Worm (Caenorhabditis elegans) whole organism, L1 larva: ENCODE data around the gene C16C8.18.
"Not testable (repeated sequence)": the region's sequence is repeated elsewhere in the genome, so short reads cannot be mapped to it uniquely, and the experiment has no call there.

Source experiments
- C16A3.4 ChIP-seq: fragments of 150-350 bp; optimal IDR thresholded peaks from 2 replicates; lab custom pipeline; 2014; ENCODE audit warnings: missing biosample characterization, missing genetic modification characterization
- Y116A8C.19 ChIP-seq: sonication (generic microtip); optimal IDR thresholded peaks from 2 replicates; lab custom pipeline; 2016; ENCODE audit warnings: missing compliant biosample characterization, missing genetic modification characterization, borderline replicate concordance
- aha-1 ChIP-seq: fragments of 150-350 bp; optimal IDR thresholded peaks from 2 replicates; lab custom pipeline; 2014; ENCODE audit warnings: missing biosample characterization, missing genetic modification characterization
- aly-2 ChIP-seq: fragments of 150-350 bp; optimal IDR thresholded peaks from 2 replicates; lab custom pipeline; 2014; ENCODE audit warnings: missing biosample characterization, missing genetic modification characterization
- ama-1 ChIP-seq: fragments of 150-350 bp; optimal IDR thresholded peaks from 2 replicates; lab custom pipeline; 2014
- blmp-1 ChIP-seq: fragments of 150-350 bp; optimal IDR thresholded peaks from 2 replicates; lab custom pipeline; 2014; ENCODE audit warnings: missing biosample characterization, missing genetic modification characterization
- ceh-63 ChIP-seq: fragments of 200-800 bp; sonication (Bioruptor generic); optimal IDR thresholded peaks from 2 replicates; lab custom pipeline; 2018; ENCODE audit warnings: mild to moderate bottlenecking, missing genetic modification characterization, missing compliant biosample characterization
- ceh-8 ChIP-seq: fragments of 200-800 bp; sonication (Bioruptor generic); optimal IDR thresholded peaks from 2 replicates; lab custom pipeline; 2018; ENCODE audit warnings: mild to moderate bottlenecking, missing genetic modification characterization, moderate library complexity, missing compliant biosample characterization
- ceh-82 ChIP-seq, 3 experiments: fragments of 150-350 bp in 1 of 3; sonication (generic microtip) in 2 of 3; optimal IDR thresholded peaks; 2 replicates each; lab custom pipeline; 2014 to 2017; ENCODE audit warnings: missing biosample characterization in 3 of 3, missing genetic modification characterization in 3 of 3
- ceh-88 ChIP-seq: fragments of 200-800 bp; sonication (Bioruptor generic); IDR thresholded peaks from 2 replicates; pipeline ENCODE4 v1.3.6; 2022; ENCODE audit warnings: missing genetic modification characterization, missing compliant biosample characterization
- ceh-90 ChIP-seq: sonication (generic microtip); optimal IDR thresholded peaks from 2 replicates; lab custom pipeline; 2016; ENCODE audit warnings: missing genetic modification characterization, missing compliant biosample characterization
- dpl-1 ChIP-seq, 3 experiments: fragments of 150-350 bp in 2 of 3; sonication (generic microtip) in 1 of 3; optimal IDR thresholded peaks; 2 replicates each; lab custom pipeline; 2014 to 2017; ENCODE audit warnings: missing biosample characterization in 3 of 3, missing genetic modification characterization in 3 of 3, missing genetic modification reagents in 3 of 3
- efl-3 ChIP-seq: fragments of 200-800 bp; sonication (Bioruptor generic); optimal IDR thresholded peaks from 2 replicates; lab custom pipeline; 2018; ENCODE audit warnings: mild to moderate bottlenecking, missing genetic modification characterization, missing compliant biosample characterization
- egl-27 ChIP-seq, 2 experiments: fragments of 150-350 bp in 1 of 2; sonication (generic microtip); optimal IDR thresholded peaks; 3 replicates each; lab custom pipeline; 2017 to 2018; ENCODE audit warnings: missing biosample characterization in 2 of 2, missing genetic modification characterization in 2 of 2, missing genetic modification reagents in 2 of 2
- elt-2 ChIP-seq: sonication (generic microtip); optimal IDR thresholded peaks from 2 replicates; lab custom pipeline; 2016; ENCODE audit warnings: missing genetic modification characterization, mild to moderate bottlenecking, inconsistent platforms, missing compliant biosample characterization, missing genetic modification reagents
- elt-3 ChIP-seq, 6 experiments: fragments of 150-350 bp in 1 of 6; sonication (generic microtip); optimal IDR thresholded peaks; 2 replicates each; lab custom pipeline; 2017 to 2018; ENCODE audit warnings: missing biosample characterization in 6 of 6, missing genetic modification characterization in 6 of 6, inconsistent platforms in 1 of 6
- ets-5 ChIP-seq: fragments of 200-800 bp; sonication (Bioruptor generic); IDR thresholded peaks from 2 replicates; pipeline ENCODE4 v1.3.6; 2022; ENCODE audit warnings: missing genetic modification characterization, missing compliant biosample characterization
- fkh-10 ChIP-seq: sonication (generic microtip); optimal IDR thresholded peaks from 2 replicates; lab custom pipeline; 2017; ENCODE audit warnings: missing biosample characterization, missing genetic modification reagents, missing genetic modification characterization
- fkh-8 ChIP-seq: sonication (generic microtip); optimal IDR thresholded peaks from 2 replicates; lab custom pipeline; 2016; ENCODE audit warnings: mild to moderate bottlenecking, missing genetic modification characterization, missing compliant biosample characterization
- grh-1 ChIP-seq: fragments of 200-800 bp; sonication (Bioruptor generic); IDR thresholded peaks from 2 replicates; pipeline ENCODE4 v1.3.6; 2022; ENCODE audit warnings: missing genetic modification reagents, missing genetic modification characterization, missing compliant biosample characterization
- hlh-17 ChIP-seq: fragments of 200-800 bp; sonication (Bioruptor generic); optimal IDR thresholded peaks from 2 replicates; lab custom pipeline; 2018; ENCODE audit warnings: missing genetic modification characterization, mild to moderate bottlenecking, missing compliant biosample characterization, moderate library complexity, borderline replicate concordance
- hpl-2 ChIP-seq: fragments of 150-350 bp; optimal IDR thresholded peaks from 2 replicates; lab custom pipeline; 2014; ENCODE audit warnings: missing biosample characterization, missing genetic modification reagents, missing genetic modification characterization
- isw-1 ChIP-seq: fragments of 200-800 bp; sonication (Bioruptor generic); IDR thresholded peaks from 2 replicates; pipeline ENCODE4 v1.3.6; 2022; ENCODE audit warnings: missing genetic modification characterization, missing compliant biosample characterization
- jun-1 ChIP-seq: fragments of 150-350 bp; optimal IDR thresholded peaks from 2 replicates; lab custom pipeline; 2014; ENCODE audit warnings: missing biosample characterization, missing genetic modification reagents, missing genetic modification characterization
- lin-14 ChIP-seq: fragments of 200-800 bp; sonication (Bioruptor generic); optimal IDR thresholded peaks from 2 replicates; lab custom pipeline; 2018; ENCODE audit warnings: mild to moderate bottlenecking, missing genetic modification characterization, moderate library complexity, missing compliant biosample characterization
- lin-35 ChIP-seq, 2 experiments: fragments of 150-350 bp; optimal IDR thresholded peaks; 2 replicates each; lab custom pipeline; 2014; ENCODE audit warnings: missing biosample characterization in 2 of 2, missing genetic modification characterization in 2 of 2, missing genetic modification reagents in 2 of 2
- lir-3 ChIP-seq: sonication (generic microtip); optimal IDR thresholded peaks from 2 replicates; lab custom pipeline; 2016; ENCODE audit warnings: mild to moderate bottlenecking, missing genetic modification characterization, moderate library complexity, missing compliant biosample characterization; ENCODE audit not compliant: poor library complexity
- lsy-2 ChIP-seq, 2 experiments: fragments of 150-350 bp; optimal IDR thresholded peaks; 2 replicates each; lab custom pipeline; 2014; ENCODE audit warnings: missing biosample characterization in 2 of 2, missing genetic modification characterization in 2 of 2
- mab-9 ChIP-seq: fragments of 200-800 bp; sonication (Bioruptor generic); IDR thresholded peaks from 2 replicates; pipeline ENCODE4 v1.3.6; 2022; ENCODE audit warnings: missing genetic modification reagents, missing genetic modification characterization, missing compliant biosample characterization
- nhr-19 ChIP-seq: fragments of 200-800 bp; sonication (Bioruptor generic); conservative IDR thresholded peaks from 2 replicates; pipeline ENCODE4 v1.3.6; 2022; ENCODE audit warnings: missing genetic modification characterization, missing compliant biosample characterization
- nhr-20 ChIP-seq: sonication (generic microtip); optimal IDR thresholded peaks from 2 replicates; lab custom pipeline; 2016; ENCODE audit warnings: mild to moderate bottlenecking, missing genetic modification characterization, missing compliant biosample characterization
- nhr-47 ChIP-seq: sonication (generic microtip); optimal IDR thresholded peaks from 2 replicates; lab custom pipeline; 2016; ENCODE audit warnings: mild to moderate bottlenecking, missing genetic modification characterization, moderate library complexity, missing compliant biosample characterization
- nhr-71 ChIP-seq: sonication (generic microtip); optimal IDR thresholded peaks from 2 replicates; lab custom pipeline; 2016; ENCODE audit warnings: mild to moderate bottlenecking, missing genetic modification characterization, moderate library complexity, missing compliant biosample characterization
- nhr-76 ChIP-seq: sonication (generic microtip); optimal IDR thresholded peaks from 2 replicates; lab custom pipeline; 2017; ENCODE audit warnings: missing biosample characterization, missing genetic modification characterization
- pax-3 ChIP-seq: fragments of 200-800 bp; sonication (Bioruptor generic); optimal IDR thresholded peaks from 2 replicates; lab custom pipeline; 2018; ENCODE audit warnings: mild to moderate bottlenecking, missing genetic modification characterization, moderate library complexity, missing compliant biosample characterization
- pqm-1 ChIP-seq: sonication (generic microtip); optimal IDR thresholded peaks from 3 replicates; lab custom pipeline; 2017; ENCODE audit warnings: missing biosample characterization, missing genetic modification characterization
- rnt-1 ChIP-seq: sonication (generic microtip); optimal IDR thresholded peaks from 2 replicates; lab custom pipeline; 2016; ENCODE audit warnings: mild to moderate bottlenecking, missing genetic modification characterization, moderate library complexity, missing compliant biosample characterization
- skn-1 ChIP-seq: fragments of 150-350 bp; optimal IDR thresholded peaks from 2 replicates; lab custom pipeline; 2014; ENCODE audit warnings: missing biosample characterization, missing genetic modification characterization
- sox-4 ChIP-seq: sonication (generic microtip); optimal IDR thresholded peaks from 2 replicates; lab custom pipeline; 2016; ENCODE audit warnings: missing genetic modification characterization, missing compliant biosample characterization
- tlp-1 ChIP-seq: fragments of 150-350 bp; optimal IDR thresholded peaks from 2 replicates; lab custom pipeline; 2014; ENCODE audit warnings: missing biosample characterization, missing genetic modification characterization
- unc-30 ChIP-seq: sonication (generic microtip); optimal IDR thresholded peaks from 2 replicates; lab custom pipeline; 2017; ENCODE audit warnings: missing biosample characterization, missing genetic modification characterization
- unc-86 ChIP-seq: sonication (generic microtip); optimal IDR thresholded peaks from 2 replicates; lab custom pipeline; 2016; ENCODE audit warnings: missing genetic modification characterization, missing compliant biosample characterization
- zag-1 ChIP-seq: fragments of 150-350 bp; optimal IDR thresholded peaks from 2 replicates; lab custom pipeline; 2014; ENCODE audit warnings: missing biosample characterization, missing genetic modification characterization
- ztf-11 ChIP-seq, 2 experiments: sonication (generic microtip); optimal IDR thresholded peaks; 2 replicates each; lab custom pipeline; 2016 to 2017; ENCODE audit warnings: missing genetic modification characterization in 2 of 2, missing biosample characterization in 1 of 2, missing compliant biosample characterization in 1 of 2

The C16C8.18 gene

DNA sequence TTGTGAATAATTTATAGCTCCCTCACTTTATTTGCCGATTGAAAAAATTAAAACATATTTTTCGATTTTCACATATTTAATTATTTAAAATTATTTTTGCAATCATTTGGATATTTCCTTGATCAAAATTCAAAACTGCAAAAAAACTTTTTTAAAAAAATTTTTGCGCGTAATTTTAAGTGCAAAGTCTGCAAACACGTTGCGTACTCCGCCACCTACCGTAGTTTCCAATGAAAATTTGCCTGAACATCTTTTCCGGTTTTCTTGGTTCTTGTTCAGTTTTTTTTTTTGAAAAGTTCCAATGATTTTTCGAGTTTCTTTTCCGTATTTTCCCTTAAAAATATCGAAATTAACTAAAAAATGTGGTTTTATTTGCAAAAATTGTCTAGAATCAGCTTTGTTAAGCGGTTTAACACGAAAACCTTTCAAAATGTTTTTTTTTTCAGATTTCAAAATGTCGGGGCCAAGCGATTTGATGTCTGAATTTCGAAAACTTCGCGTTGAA, 19.3 kb downstream of the C16C8.18 start, which contains the start of gene C16C8.25:
Gene C16C8.25, plus strand, starts transcription at position 455 of the 505 bp plus-strand sequence.
- no peak for TF ChIP-seq aly-2 (tag; lab: Kevin White, UChicago)
- TF ChIP-seq lsy-2 (tag; optimal IDR thresholded peaks at IDR 0.05; lab: Kevin White, UChicago) = no peak
- no peak for TF ChIP-seq jun-1
- no peak for TF ChIP-seq mab-9 (GFP tag; lab: Robert Waterston, UW)
- TF ChIP-seq nhr-20 = no peak
- no peak for TF ChIP-seq zag-1
- TF ChIP-seq pqm-1 (tag; lab: Kevin White, UChicago) = no peak
- TF ChIP-seq hlh-17 (GFP tag; lab: Kevin White, UChicago) = no peak
- TF ChIP-seq lin-14 (GFP tag; lab: Kevin White, UChicago) = no peak
- TF ChIP-seq unc-86 (tag; lab: Kevin White, UChicago) = no peak
- TF ChIP-seq lir-3 (tag; lab: Kevin White, UChicago) = no peak
- TF ChIP-seq dpl-1 (GFP tag; optimal IDR thresholded peaks at IDR 0.05; lab: Kevin White, UChicago) = no peak
- TF ChIP-seq hpl-2 (GFP tag; lab: Kevin White, UChicago) = no peak
- TF ChIP-seq unc-30 (tag; lab: Kevin White, UChicago) = no peak
- TF ChIP-seq ama-1 (lab: Kevin White, UChicago) = no peak
- TF ChIP-seq nhr-47 (tag; lab: Kevin White, UChicago) = no peak

DNA sequence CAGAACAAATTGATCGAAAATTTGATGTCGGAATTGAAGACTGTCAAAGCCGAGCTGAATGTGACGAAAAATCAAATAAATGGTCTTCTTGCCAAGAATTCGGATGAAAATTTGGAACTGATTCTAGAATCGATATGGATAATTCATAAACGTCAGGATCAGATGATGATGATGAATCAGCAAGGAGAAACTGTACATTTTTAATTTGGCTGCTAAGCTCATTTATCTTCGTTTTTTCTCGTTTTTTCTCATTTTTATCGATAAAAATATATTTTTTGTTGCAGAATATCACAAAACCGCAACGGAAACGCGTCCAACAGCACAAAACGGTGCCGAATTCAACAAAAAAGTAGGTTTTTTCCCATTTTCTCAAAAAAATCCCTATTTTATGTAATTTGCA, 20.0 kb downstream of the C16C8.18 start, which contains the start of gene C16C8.14:
Gene C16C8.14, plus strand, starts transcription at position 301 of the 400 bp plus-strand sequence.
- TF ChIP-seq aha-1, rnt-1, pqm-1 (tag; lab: Kevin White, UChicago): not testable (repeated sequence)

DNA sequence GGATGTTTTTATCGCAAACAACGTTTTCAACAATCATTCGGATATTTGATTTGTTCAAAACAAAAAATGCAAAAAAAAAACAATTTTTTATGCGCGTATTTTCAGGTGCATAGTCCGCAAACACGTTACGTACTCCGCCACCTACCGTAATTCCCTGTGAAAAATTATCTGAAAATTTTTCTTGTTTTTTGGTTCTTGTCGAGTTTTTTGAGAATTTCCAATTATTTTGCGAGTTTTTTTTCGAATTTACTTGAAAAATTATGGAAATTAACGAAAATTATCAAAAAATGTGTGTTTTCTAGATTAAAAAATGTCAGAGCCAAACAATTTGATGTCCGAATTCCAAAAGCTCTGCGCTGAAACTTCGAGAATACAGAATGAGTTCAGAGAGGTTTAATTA, 22.9 kb downstream of the C16C8.18 start, which contains the start of gene C16C8.12:
Gene C16C8.12, plus strand, starts transcription at position 301 of the 400 bp plus-strand sequence.
- TF ChIP-seq blmp-1 (tag; lab: Kevin White, UChicago) (no peak), lin-35 (GFP tag; optimal IDR thresholded peaks at IDR 0.05; lab: Kevin White, UChicago) (no peak), ceh-63 (no peak), Y116A8C.19 (tag; lab: Kevin White, UChicago) (no peak), ceh-88 (GFP tag; lab: Robert Waterston, UW) (no peak), nhr-71 (no peak), tlp-1 (tag; lab: Kevin White, UChicago) (no peak), ztf-11 (tag; optimal IDR thresholded peaks at IDR 0.05; lab: Kevin White, UChicago) (no peak), C16A3.4 (tag; lab: Kevin White, UChicago) (no peak), isw-1 (GFP tag; lab: Robert Waterston, UW) (no peak), ets-5 (GFP tag; lab: Robert Waterston, UW) (no peak), skn-1 (tag; lab: Kevin White, UChicago) (no peak), elt-3 (tag; optimal IDR thresholded peaks at IDR 0.05; lab: Kevin White, UChicago) (no peak)

DNA sequence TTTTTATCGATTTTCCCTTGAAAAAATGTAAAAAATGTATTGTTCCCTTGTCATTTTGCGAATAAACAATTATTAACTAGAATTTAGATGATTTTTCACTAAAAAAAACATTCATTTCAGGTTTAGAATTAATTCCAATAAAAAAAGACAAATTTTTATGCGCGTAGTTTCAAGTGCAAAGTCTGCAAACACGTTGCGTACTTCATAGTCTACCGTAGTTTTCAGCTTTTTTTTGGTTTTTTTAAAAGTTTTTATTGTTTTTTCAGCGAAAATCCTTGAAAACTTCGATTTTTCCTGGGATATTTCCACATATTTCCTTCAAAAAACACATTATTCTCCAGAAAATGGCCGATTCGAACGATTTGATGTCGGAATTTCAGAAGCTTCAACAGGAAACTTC, 24.0 kb downstream of the C16C8.18 start, which contains the start of gene C16C8.11:
Gene C16C8.11, plus strand, starts transcription at position 188 of the 400 bp plus-strand sequence.
- TF ChIP-seq nhr-19 = no peak
- no peak for TF ChIP-seq ceh-90 (tag; lab: Kevin White, UChicago)
- no peak for TF ChIP-seq pax-3
- no peak for TF ChIP-seq fkh-8 (tag; lab: Kevin White, UChicago)
- no peak for TF ChIP-seq fkh-10 (GFP tag; lab: Kevin White, UChicago)
- no peak for TF ChIP-seq elt-2 (tag; lab: Kevin White, UChicago)
- no peak for TF ChIP-seq unc-30 (tag; lab: Kevin White, UChicago)
- no peak for TF ChIP-seq lin-14 (GFP tag; lab: Kevin White, UChicago)
- no peak for TF ChIP-seq aha-1 (tag; lab: Kevin White, UChicago)
- TF ChIP-seq nhr-76 (tag; lab: Kevin White, UChicago) = no peak
- TF ChIP-seq blmp-1 (tag; lab: Kevin White, UChicago) = no peak
- no peak for TF ChIP-seq egl-27 (tag; optimal IDR thresholded peaks at IDR 0.05; lab: Kevin White, UChicago)
- TF ChIP-seq ceh-8 (GFP tag; lab: Kevin White, UChicago) = no peak
- TF ChIP-seq nhr-71 = no peak
- no peak for TF ChIP-seq sox-4 (tag; lab: Kevin White, UChicago)
- TF ChIP-seq ceh-82 (tag; optimal IDR thresholded peaks at IDR 0.05; lab: Kevin White, UChicago) = no peak
- no peak for TF ChIP-seq efl-3 (GFP tag; lab: Kevin White, UChicago)
- TF ChIP-seq tlp-1 (tag; lab: Kevin White, UChicago) = no peak
- no peak for TF ChIP-seq grh-1 (GFP tag; lab: Robert Waterston, UW)
- TF ChIP-seq rnt-1 (tag; lab: Kevin White, UChicago) = no peak
